Worm (Caenorhabditis elegans) whole organism, mixed stage, embryonic: ENCODE data around the gene Y39F10C.3.

ENCODE experiments used
- ceh-43 ChIP-seq: fragments of 200-800 bp; sonication (Bioruptor generic); optimal IDR thresholded peaks from 2 replicates; lab custom pipeline; 2018; ENCODE audit warnings: mild to moderate bottlenecking, missing genetic modification characterization, moderate library complexity, missing compliant biosample characterization
- ceh-83 ChIP-seq: fragments of 200-800 bp; sonication (Bioruptor generic); optimal IDR thresholded peaks from 2 replicates; lab custom pipeline; 2018; ENCODE audit warnings: mild to moderate bottlenecking, missing genetic modification characterization, missing compliant biosample characterization
- ham-2 ChIP-seq: fragments of 200-800 bp; sonication (Bioruptor generic); optimal IDR thresholded peaks from 2 replicates; lab custom pipeline; 2018; ENCODE audit warnings: mild to moderate bottlenecking, missing genetic modification characterization, missing compliant biosample characterization
- lin-13 ChIP-seq: fragments of 150-350 bp; optimal IDR thresholded peaks from 2 replicates; lab custom pipeline; 2014; ENCODE audit warnings: missing biosample characterization, missing genetic modification characterization
- nhr-76 ChIP-seq: sonication (generic microtip); optimal IDR thresholded peaks from 2 replicates; lab custom pipeline; 2017; ENCODE audit warnings: missing biosample characterization, missing genetic modification characterization
- snpc-4 ChIP-seq: fragments of 150-350 bp; optimal IDR thresholded peaks from 2 replicates; lab custom pipeline; 2014; ENCODE audit warnings: missing biosample characterization, missing genetic modification characterization

DNA sequence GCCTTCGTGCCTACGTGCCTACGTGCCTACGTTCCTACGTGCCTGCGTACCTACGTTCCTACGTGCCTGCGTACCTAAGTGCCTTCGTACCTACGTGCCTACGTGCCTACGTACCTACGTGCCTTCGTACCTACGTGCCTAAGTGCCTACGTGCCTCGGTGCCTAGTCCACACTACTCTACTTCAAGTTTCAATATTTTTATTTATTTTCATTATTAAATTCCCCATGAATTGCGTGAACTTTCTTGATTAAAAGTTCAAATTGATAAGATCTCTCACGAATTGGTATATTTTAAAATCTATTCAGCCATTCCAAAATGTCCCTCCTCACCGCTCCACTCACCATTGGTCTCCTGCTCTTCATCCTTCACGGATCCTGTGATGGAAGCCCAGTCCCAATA, at the start of gene Y39F10C.3:
- TF ChIP-seq lin-13 (tag; lab: Kevin White, UChicago) (no peak), ham-2 (no peak), nhr-76 (no peak), snpc-4 (tag; lab: Kevin White, UChicago) (no peak), ceh-43 (GFP tag; lab: Kevin White, UChicago) (no peak), ceh-83 (GFP tag; lab: Kevin White, UChicago) (no peak)
